Worm (Caenorhabditis elegans) whole organism, young adult: ENCODE results near the gene mdt-8.

ENCODE experiments used
- B0336.3 ChIP-seq: fragments of 200-800 bp; sonication (Bioruptor generic); IDR thresholded peaks from 2 replicates; pipeline ENCODE4 v1.3.6; 2022; ENCODE audit warnings: missing genetic modification characterization, missing compliant biosample characterization
- C06A6.2 ChIP-seq: fragments of 200-800 bp; sonication (Bioruptor generic); conservative IDR thresholded peaks from 2 replicates; pipeline ENCODE4 v1.3.6; 2022; ENCODE audit warnings: missing genetic modification characterization, missing compliant biosample characterization
- D2030.7 ChIP-seq: fragments of 200-800 bp; sonication (Bioruptor generic); IDR thresholded peaks from 2 replicates; pipeline ENCODE4 v1.3.6; 2022; ENCODE audit warnings: missing genetic modification reagents, missing genetic modification characterization, missing compliant biosample characterization
- F37B4.10 ChIP-seq: fragments of 200-800 bp; sonication (Bioruptor generic); IDR thresholded peaks from 2 replicates; pipeline ENCODE4 v1.3.6; 2022; ENCODE audit warnings: missing genetic modification characterization, missing compliant biosample characterization
- F49E8.2 ChIP-seq: sonication (generic microtip); optimal IDR thresholded peaks from 3 replicates; lab custom pipeline; 2017; ENCODE audit warnings: missing genetic modification characterization, mild to moderate bottlenecking, missing compliant biosample characterization, antibody characterized with exemption, moderate library complexity; ENCODE audit not compliant: insufficient read depth
- T07F8.4 ChIP-seq: sonication (generic microtip); optimal IDR thresholded peaks from 2 replicates; lab custom pipeline; 2016; ENCODE audit warnings: mild to moderate bottlenecking, missing genetic modification characterization, moderate library complexity, missing compliant biosample characterization
- T26A5.8 ChIP-seq: sonication (generic microtip); optimal IDR thresholded peaks from 2 replicates; lab custom pipeline; 2016; ENCODE audit warnings: missing genetic modification characterization, missing compliant biosample characterization
- Y67H2A.10 ChIP-seq: fragments of 200-800 bp; sonication (Bioruptor generic); conservative IDR thresholded peaks from 2 replicates; pipeline ENCODE4 v1.3.6; 2022; ENCODE audit warnings: missing genetic modification reagents, missing genetic modification characterization, missing compliant biosample characterization
- Y95B8A.8 ChIP-seq: fragments of 200-800 bp; sonication (Bioruptor generic); IDR thresholded peaks from 2 replicates; pipeline ENCODE4 v1.3.6; 2022; ENCODE audit warnings: missing genetic modification reagents, missing genetic modification characterization, missing compliant biosample characterization
- akir-1 ChIP-seq: fragments of 200-800 bp; sonication (Bioruptor generic); optimal IDR thresholded peaks from 2 replicates; lab custom pipeline; 2018; ENCODE audit warnings: mild to moderate bottlenecking, missing genetic modification characterization, moderate library complexity, missing compliant biosample characterization
- ama-1 ChIP-seq, 3 experiments: fragments of 150-350 bp in 1 of 3; sonication (generic microtip) in 2 of 3; optimal IDR thresholded peaks; 2 replicates each; lab custom pipeline; 2014 to 2018; ENCODE audit warnings: missing biosample characterization in 2 of 3, missing genetic modification characterization in 2 of 3, missing genetic modification reagents in 2 of 3
- atf-7 ChIP-seq: sonication (generic microtip); optimal IDR thresholded peaks from 2 replicates; lab custom pipeline; 2017; ENCODE audit warnings: mild to moderate bottlenecking, missing genetic modification characterization, missing compliant biosample characterization
- attf-3 ChIP-seq: fragments of 200-800 bp; sonication (Bioruptor generic); conservative IDR thresholded peaks from 2 replicates; pipeline ENCODE4 v1.3.6; 2022; ENCODE audit warnings: missing genetic modification reagents, missing genetic modification characterization, missing compliant biosample characterization
- bed-2 ChIP-seq: fragments of 200-800 bp; sonication (Bioruptor generic); IDR thresholded peaks from 2 replicates; pipeline ENCODE4 v1.3.6; 2022; ENCODE audit warnings: missing genetic modification reagents, missing genetic modification characterization, missing compliant biosample characterization
- dox-1 ChIP-seq: fragments of 200-800 bp; sonication (Bioruptor generic); IDR thresholded peaks from 2 replicates; pipeline ENCODE4 v1.3.6; 2022; ENCODE audit warnings: missing genetic modification reagents, missing genetic modification characterization, missing compliant biosample characterization
- dpl-1 ChIP-seq: fragments of 150-350 bp; optimal IDR thresholded peaks from 2 replicates; lab custom pipeline; 2014; ENCODE audit warnings: missing biosample characterization, missing genetic modification reagents, missing genetic modification characterization
- efl-1 ChIP-seq: fragments of 150-350 bp; optimal IDR thresholded peaks from 2 replicates; lab custom pipeline; 2014; ENCODE audit warnings: missing biosample characterization, missing genetic modification reagents, missing genetic modification characterization
- hlh-12 ChIP-seq: sonication (generic microtip); optimal IDR thresholded peaks from 2 replicates; lab custom pipeline; 2016; ENCODE audit warnings: missing genetic modification characterization, missing compliant biosample characterization
- hmg-1.2 ChIP-seq: fragments of 200-800 bp; sonication (Bioruptor generic); IDR thresholded peaks from 2 replicates; pipeline ENCODE4 v1.3.6; 2022; ENCODE audit warnings: missing genetic modification reagents, missing genetic modification characterization, missing compliant biosample characterization
- lag-1 ChIP-seq: fragments of 200-800 bp; sonication (Bioruptor generic); IDR thresholded peaks from 2 replicates; pipeline ENCODE4 v1.3.6; 2022; ENCODE audit warnings: missing genetic modification reagents, missing genetic modification characterization, missing compliant biosample characterization
- let-526 ChIP-seq: fragments of 200-800 bp; sonication (Bioruptor generic); IDR thresholded peaks from 2 replicates; pipeline ENCODE4 v1.3.6; 2022; ENCODE audit warnings: missing genetic modification reagents, missing genetic modification characterization, missing compliant biosample characterization
- madf-10 ChIP-seq: sonication (generic microtip); optimal IDR thresholded peaks from 2 replicates; lab custom pipeline; 2016; ENCODE audit warnings: mild to moderate bottlenecking, missing genetic modification characterization, missing compliant biosample characterization
- madf-3 ChIP-seq: fragments of 200-800 bp; sonication (Bioruptor generic); IDR thresholded peaks from 2 replicates; pipeline ENCODE4 v1.3.6; 2022; ENCODE audit warnings: missing genetic modification reagents, missing genetic modification characterization, missing compliant biosample characterization
- madf-6 ChIP-seq: fragments of 200-800 bp; sonication (Bioruptor generic); IDR thresholded peaks from 2 replicates; pipeline ENCODE4 v1.3.6; 2022; ENCODE audit warnings: missing genetic modification reagents, missing genetic modification characterization, missing compliant biosample characterization
- nfya-2 ChIP-seq: fragments of 200-800 bp; sonication (Bioruptor generic); IDR thresholded peaks from 2 replicates; pipeline ENCODE4 v1.3.6; 2022; ENCODE audit warnings: missing genetic modification reagents, missing genetic modification characterization, missing compliant biosample characterization
- nhr-120 ChIP-seq: fragments of 200-800 bp; sonication (Bioruptor generic); IDR thresholded peaks from 2 replicates; pipeline ENCODE4 v1.3.6; 2022; ENCODE audit warnings: missing genetic modification characterization, missing compliant biosample characterization
- nhr-80 ChIP-seq: sonication (generic microtip); optimal IDR thresholded peaks from 2 replicates; lab custom pipeline; 2016; ENCODE audit warnings: missing genetic modification characterization, missing compliant biosample characterization
- somi-1 ChIP-seq: fragments of 200-800 bp; sonication (Bioruptor generic); optimal IDR thresholded peaks from 2 replicates; lab custom pipeline; 2018; ENCODE audit warnings: mild to moderate bottlenecking, missing genetic modification characterization, missing compliant biosample characterization
- tlf-1 ChIP-seq: fragments of 200-800 bp; sonication (Bioruptor generic); optimal IDR thresholded peaks from 2 replicates; lab custom pipeline; 2018; ENCODE audit warnings: mild to moderate bottlenecking, missing genetic modification characterization, missing compliant biosample characterization
- unc-130 ChIP-seq: sonication (generic microtip); optimal IDR thresholded peaks from 2 replicates; lab custom pipeline; 2016; ENCODE audit warnings: missing genetic modification reagents, missing genetic modification characterization, missing compliant biosample characterization
- zfh-2 ChIP-seq: fragments of 200-800 bp; sonication (Bioruptor generic); conservative IDR thresholded peaks from 2 replicates; pipeline ENCODE4 v1.3.6; 2022; ENCODE audit warnings: missing genetic modification reagents, missing genetic modification characterization, missing compliant biosample characterization
- zim-3 ChIP-seq: sonication (generic microtip); optimal IDR thresholded peaks from 2 replicates; lab custom pipeline; 2017; ENCODE audit warnings: mild to moderate bottlenecking, missing genetic modification characterization, moderate library complexity, missing compliant biosample characterization
- ztf-6 ChIP-seq: fragments of 200-800 bp; sonication (Bioruptor generic); IDR thresholded peaks from 2 replicates; pipeline ENCODE4 v1.3.6; 2022; ENCODE audit warnings: missing genetic modification reagents, missing genetic modification characterization, missing compliant biosample characterization

The mdt-8 gene

ce11 chrII:11571260-11571854 is 37.7 kb upstream of the mdt-8 start, which contains the start of gene F54D5.3:
Gene F54D5.3, plus strand, starts transcription at chrII:11571805.
- TF ChIP-seq Y95B8A.8 (GFP tag; lab: Robert Waterston, UW): no peak
- no peak for TF ChIP-seq somi-1 (GFP tag; lab: Kevin White, UChicago)
- TF ChIP-seq dox-1 (GFP tag; lab: Robert Waterston, UW): no peak
- TF ChIP-seq Y67H2A.10 (GFP tag; lab: Robert Waterston, UW): no peak
- TF ChIP-seq F37B4.10 (GFP tag; lab: Robert Waterston, UW): no peak
- no peak for TF ChIP-seq T26A5.8 (tag; lab: Kevin White, UChicago)
- peak; percentile 42 for TF ChIP-seq atf-7 (tag; lab: Kevin White, UChicago)
- TF ChIP-seq nhr-80: peak; percentile 65
- TF ChIP-seq akir-1 (GFP tag; lab: Kevin White, UChicago): no peak
- no peak for TF ChIP-seq F49E8.2 (tag; lab: Kevin White, UChicago)
- no peak for TF ChIP-seq T07F8.4 (tag; lab: Kevin White, UChicago)
- no peak for TF ChIP-seq nfya-2
- no peak for TF ChIP-seq madf-3
- TF ChIP-seq madf-6 (GFP tag; lab: Robert Waterston, UW): no peak
- TF ChIP-seq zim-3 (tag; lab: Kevin White, UChicago): no peak
- no peak for TF ChIP-seq attf-3 (GFP tag; lab: Robert Waterston, UW)
- TF ChIP-seq zfh-2: no peak

- TF ChIP-seq nhr-80 (peak; percentile 57), T26A5.8 (tag; lab: Kevin White, UChicago) (no peak), bed-2 (GFP tag; lab: Robert Waterston, UW) (no peak), dpl-1 (GFP tag; lab: Kevin White, UChicago) (no peak), nhr-120 (GFP tag; lab: Robert Waterston, UW) (no peak)
- TF ChIP-seq, all 124 proteins: peak for 1
Measured at ce11 chrII:11569213-11569868, 35.7 kb upstream of the mdt-8 start, which contains the start of the genes F54D5.23 and F54D5.4. Gene F54D5.23, minus strand, starts transcription at chrII:11569287. Gene F54D5.4, plus strand, starts transcription at chrII:11569818.

- no peak for TF ChIP-seq C06A6.2 (GFP tag; lab: Robert Waterston, UW)
- no peak for TF ChIP-seq somi-1 (GFP tag; lab: Kevin White, UChicago)
- no peak for TF ChIP-seq ztf-6 (GFP tag; lab: Robert Waterston, UW)
- no peak for TF ChIP-seq unc-130 (GFP tag; lab: Kevin White, UChicago)
- TF ChIP-seq ama-1 (optimal IDR thresholded peaks at IDR 0.05; lab: Kevin White, UChicago): no peak
- no peak for TF ChIP-seq ama-1 (GFP tag; optimal IDR thresholded peaks at IDR 0.05; lab: Kevin White, UChicago)
- TF ChIP-seq D2030.7: no peak
- no peak for TF ChIP-seq tlf-1 (GFP tag; lab: Kevin White, UChicago)
- TF ChIP-seq lag-1: no peak
- no peak for TF ChIP-seq hlh-12 (tag; lab: Kevin White, UChicago)
- no peak for TF ChIP-seq B0336.3 (GFP tag; lab: Robert Waterston, UW)
- TF ChIP-seq let-526 (GFP tag; lab: Robert Waterston, UW): no peak
Measured at ce11 chrII:11568670-11569069, 35.1 kb upstream of the mdt-8 start.

ce11 chrII:11566970-11567711 is 33.5 kb upstream of the mdt-8 start, which contains the start of gene F54D5.5:
Gene F54D5.5, minus strand, starts transcription at chrII:11567020.
- no peak for TF ChIP-seq madf-10 (tag; lab: Kevin White, UChicago)
- TF ChIP-seq efl-1 (GFP tag; lab: Kevin White, UChicago): peak; percentile 23
- TF ChIP-seq hmg-1.2 (GFP tag; lab: Robert Waterston, UW): peak; percentile 71
- TF ChIP-seq zfh-2: peak; percentile 84
- TF ChIP-seq, all 124 proteins: peak for 3
